Worm (Caenorhabditis elegans): ENCODE data around the gene srh-247.

DNA sequence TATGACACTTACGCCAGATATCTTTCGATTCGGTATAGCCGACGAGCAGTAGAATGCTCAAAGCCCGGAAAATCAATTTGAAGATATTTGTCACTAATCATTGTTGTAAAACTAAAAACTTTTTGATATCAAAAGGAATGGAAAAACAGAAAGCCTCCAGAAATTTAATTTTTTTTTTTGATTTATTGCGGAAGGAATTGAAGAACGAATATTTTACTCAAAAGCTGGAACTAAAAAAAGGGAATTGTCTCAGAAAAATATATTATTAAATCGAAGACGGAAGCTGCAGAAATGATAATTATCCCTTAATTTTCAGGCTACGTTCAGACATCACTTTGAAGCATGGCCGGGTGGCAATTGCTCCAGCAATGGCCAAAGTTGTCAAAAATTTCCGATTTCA is 9.9 kb upstream of the srh-247 start, which contains the start of gene srw-137:
- no peak for TF ChIP-seq W03F9.2 (tag; optimal IDR thresholded peaks at IDR 0.05)
- TF ChIP-seq him-1 (tag; optimal IDR thresholded peaks at IDR 0.05) = no peak
- TF ChIP-seq dao-5 (tag; optimal IDR thresholded peaks at IDR 0.05) = no peak
